Fruit fly (Drosophila melanogaster) S2 (cell line): ENCODE data around the gene nau.

Source experiments
- CG8478 ChIP-seq: fragments of >200 bp; optimal IDR thresholded peaks from 2 replicates; lab custom pipeline; 2018
- CTCF ChIP-seq, 2 experiments: fragments of >200 bp; optimal IDR thresholded peaks; 2 replicates each; lab custom pipeline; 2018

DNA sequence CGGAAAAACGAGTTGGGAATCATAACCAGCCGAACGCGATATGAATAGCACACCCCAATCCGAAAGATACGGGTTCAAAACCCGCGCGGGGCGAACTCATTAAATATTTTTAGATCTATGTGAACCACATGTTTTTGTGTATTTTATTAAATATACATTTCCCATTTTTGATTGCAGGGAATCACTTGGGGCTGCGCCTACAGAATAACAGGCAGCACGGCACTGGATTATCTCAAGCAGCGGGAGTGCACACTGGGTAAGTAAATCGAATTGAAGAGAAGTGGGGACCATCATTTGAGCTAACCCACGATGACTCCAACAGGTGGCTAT is 12.3 kb upstream of the nau start:
- TF ChIP-seq CG8478 (no peak), CTCF (optimal IDR thresholded peaks at IDR 0.05; lab: Kevin White, UChicago) (no peak)
